Worm (Caenorhabditis elegans): ENCODE data around the gene msi-1.

The msi-1 gene

ce11 chrIII:4010168-4010567, 34.0 kb upstream of the msi-1 start (continued):
- TF ChIP-seq Y116A8C.19 (tag; optimal IDR thresholded peaks at IDR 0.05; ENCODE audit: borderline replicate concordance) (no peak), rnt-1 (tag; optimal IDR thresholded peaks at IDR 0.05) (peak; percentile 24), pqm-1 (tag; optimal IDR thresholded peaks at IDR 0.05) (no peak), mef-2 (tag; optimal IDR thresholded peaks at IDR 0.05) (no peak)

ce11 chrIII:4009181-4009580, 33.0 kb upstream of the msi-1 start:
- TF ChIP-seq nhr-90 (tag; optimal IDR thresholded peaks at IDR 0.05; ENCODE audit: poor library complexity) (no peak), nhr-77 (tag; optimal IDR thresholded peaks at IDR 0.05) (no peak), ceh-88 (GFP tag; IDR thresholded peaks at IDR 0.05) (no peak), pag-3 (tag; optimal IDR thresholded peaks at IDR 0.05; ENCODE audit: borderline replicate concordance, insufficient read depth) (no peak), nhr-28 (tag; optimal IDR thresholded peaks at IDR 0.05) (no peak), zag-1 (tag; optimal IDR thresholded peaks at IDR 0.05) (no peak), lin-15B (tag; optimal IDR thresholded peaks at IDR 0.05) (no peak), ztf-4 (tag; optimal IDR thresholded peaks at IDR 0.05) (no peak), unc-62 (GFP tag; optimal IDR thresholded peaks at IDR 0.05) (no peak), nhr-71 (tag; optimal IDR thresholded peaks at IDR 0.05) (no peak), sptf-1 (tag; optimal IDR thresholded peaks at IDR 0.05) (no peak), mdl-1 (tag; optimal IDR thresholded peaks at IDR 0.05) (no peak), unc-130 (tag; optimal IDR thresholded peaks at IDR 0.05) (no peak), aha-1 (tag; optimal IDR thresholded peaks at IDR 0.05) (no peak), nhr-19 (GFP tag; conservative IDR thresholded peaks at IDR 0.05) (no peak), skn-1 (tag; optimal IDR thresholded peaks at IDR 0.05) (no peak), ztf-11 (tag; optimal IDR thresholded peaks at IDR 0.05) (no peak), lir-3 (tag; optimal IDR thresholded peaks at IDR 0.05; ENCODE audit: poor library complexity) (no peak), efl-1 (optimal IDR thresholded peaks at IDR 0.05) (no peak), efl-1 (GFP tag; optimal IDR thresholded peaks at IDR 0.05 in 1 of 2) (no peak), F16B12.6 (tag; optimal IDR thresholded peaks at IDR 0.05) (no peak)

DNA sequence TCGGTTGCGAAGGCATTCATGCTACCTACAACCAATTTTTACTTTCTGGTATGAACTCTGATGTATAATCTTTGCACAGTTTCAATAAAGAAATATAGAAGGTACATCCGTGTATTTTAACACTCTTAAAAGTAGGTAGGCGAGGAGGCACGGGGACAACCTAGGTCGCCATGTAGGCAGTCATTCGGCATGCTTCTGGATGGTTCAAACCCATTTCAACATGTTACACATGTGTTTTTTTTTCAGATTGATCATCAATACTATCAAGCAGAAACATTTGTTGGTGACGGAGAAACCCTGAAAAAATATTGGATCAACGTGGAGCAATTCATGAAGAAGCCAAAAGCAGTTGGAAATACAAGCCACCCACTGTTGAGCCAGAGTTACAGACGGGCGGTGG, 30.8 kb upstream of the msi-1 start:
- TF ChIP-seq efl-1 (optimal IDR thresholded peaks at IDR 0.05) = no peak
- peak in 1 of 2 experiments; percentile 64 for TF ChIP-seq efl-1 (GFP tag; optimal IDR thresholded peaks at IDR 0.05 in 1 of 2)
- no peak for TF ChIP-seq blmp-1 (tag; optimal IDR thresholded peaks at IDR 0.05)

DNA sequence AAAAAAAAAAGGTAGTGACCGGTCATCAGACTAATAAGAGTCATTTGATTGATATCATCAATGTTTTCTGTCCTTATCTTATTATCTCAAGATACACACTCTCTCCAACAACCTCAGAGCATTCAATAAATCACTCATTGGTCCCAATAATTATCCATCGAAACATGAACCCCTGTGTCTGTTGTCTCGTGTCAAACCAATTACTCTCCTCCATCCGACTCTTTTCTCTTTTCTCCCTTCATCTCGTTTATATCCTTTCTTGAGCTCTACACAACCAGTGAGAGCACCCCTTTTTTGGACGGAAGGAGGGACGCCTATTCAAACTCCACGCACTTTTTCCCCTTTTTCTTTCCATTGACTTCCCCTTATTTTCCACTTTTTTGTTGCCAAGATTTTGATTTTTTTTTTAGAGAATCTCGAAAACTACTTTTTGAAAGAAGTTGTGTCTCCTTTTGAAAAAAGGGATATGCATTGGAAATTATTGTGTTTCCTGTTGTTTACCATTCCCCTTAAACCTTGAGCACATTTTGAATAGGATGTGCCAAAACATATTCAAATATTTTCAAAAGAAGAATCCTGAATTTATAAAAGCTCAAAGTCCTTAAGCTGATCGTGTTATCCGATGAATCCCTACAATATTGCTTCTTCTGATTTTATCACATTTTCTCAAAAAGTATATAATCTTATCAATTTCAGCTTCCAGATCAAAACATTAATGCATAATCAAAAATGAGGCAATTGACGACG, 29.4 kb upstream of the msi-1 start, which contains the start of gene pxd-1:
pxd-1 (plus strand) TSS at position 697 of the 747 bp plus-strand sequence.
- peak; percentile 56 for TF ChIP-seq fkh-10 (GFP tag; optimal IDR thresholded peaks at IDR 0.05)
- TF ChIP-seq mab-9 (GFP tag; IDR thresholded peaks at IDR 0.05) = no peak
- no peak for TF ChIP-seq ceh-90 (tag; optimal IDR thresholded peaks at IDR 0.05)
- peak; percentile 12 for TF ChIP-seq irx-1 (tag; optimal IDR thresholded peaks at IDR 0.05)
- peak; percentile 31 for TF ChIP-seq dsc-1 (tag; optimal IDR thresholded peaks at IDR 0.05)
- peak; percentile 18 for TF ChIP-seq snu-23 (GFP tag; optimal IDR thresholded peaks at IDR 0.05)
- 0 out of 2 replicates have a peak, but pooled peaks have one; percentile 3 for TF ChIP-seq nhr-19 (GFP tag; conservative IDR thresholded peaks at IDR 0.05)
- TF ChIP-seq nhr-85 (tag) = peak; percentile 13
- peak; percentile 37 for TF ChIP-seq vab-15 (tag; optimal IDR thresholded peaks at IDR 0.05)
- peak; percentile 5 to 8 for TF ChIP-seq lin-35 (GFP tag; optimal IDR thresholded peaks at IDR 0.05)
- TF ChIP-seq skn-1 (tag; optimal IDR thresholded peaks at IDR 0.05) = peak; percentile 4
- peak; percentile 78 for TF ChIP-seq lin-14 (GFP tag; optimal IDR thresholded peaks at IDR 0.05)
- no peak for TF ChIP-seq unc-86 (tag; optimal IDR thresholded peaks at IDR 0.05)
- TF ChIP-seq nhr-71 (tag; optimal IDR thresholded peaks at IDR 0.05) = peak; percentile 55
- TF ChIP-seq efl-3 (GFP tag; optimal IDR thresholded peaks at IDR 0.05) = no peak
- TF ChIP-seq swsn-7 (tag; optimal IDR thresholded peaks at IDR 0.05) = no peak
- peak; percentile 58 for TF ChIP-seq rnt-1 (tag; optimal IDR thresholded peaks at IDR 0.05)
- no peak for TF ChIP-seq Y116A8C.19 (tag; optimal IDR thresholded peaks at IDR 0.05; ENCODE audit: borderline replicate concordance)
- TF ChIP-seq lsy-2 (tag; optimal IDR thresholded peaks at IDR 0.05) = peak; percentile 4 to 37
- TF ChIP-seq unc-130 (tag; optimal IDR thresholded peaks at IDR 0.05) = no peak

All from whole organism, L1 larva.